Fruit fly (Drosophila melanogaster) whole organism, embryonic: ENCODE data around the gene CG3040.

Experiments
- B-H2 ChIP-seq: fragments of 200-800 bp; sonication (Bioruptor generic); optimal IDR thresholded peaks from 2 replicates; lab custom pipeline; 2018; ENCODE audit warnings: missing biosample characterization, mild to moderate bottlenecking, missing genetic modification characterization
- BtbVII ChIP-seq: fragments of 200-800 bp; sonication (Bioruptor generic); optimal IDR thresholded peaks from 3 replicates; lab custom pipeline; 2017; ENCODE audit warnings: missing biosample characterization, mild to moderate bottlenecking, missing genetic modification characterization
- CG12659 ChIP-seq: fragments of 200-800 bp; sonication (Bioruptor generic); optimal IDR thresholded peaks from 3 replicates; lab custom pipeline; 2017; ENCODE audit warnings: mild to moderate bottlenecking, missing biosample characterization, missing genetic modification reagents, missing genetic modification characterization
- CG12769 ChIP-seq: fragments of 200-800 bp; sonication (Bioruptor generic); optimal IDR thresholded peaks from 2 replicates; lab custom pipeline; 2019; ENCODE audit warnings: missing biosample characterization, mild to moderate bottlenecking, missing genetic modification characterization, moderate library complexity
- CG14014 ChIP-seq: fragments of 200-800 bp; sonication (Bioruptor generic); IDR thresholded peaks from 2 replicates; pipeline ENCODE4 v1.3.6; 2022; ENCODE audit warnings: missing biosample characterization, missing genetic modification characterization
- CG15601 ChIP-seq: fragments of 200-800 bp; sonication (Bioruptor generic); optimal IDR thresholded peaks from 3 replicates; lab custom pipeline; 2019; ENCODE audit warnings: missing biosample characterization, mild to moderate bottlenecking, missing genetic modification characterization, moderate library complexity
- CG15696 ChIP-seq: fragments of 200-800 bp; sonication (Bioruptor generic); optimal IDR thresholded peaks from 2 replicates; lab custom pipeline; 2019; ENCODE audit warnings: missing biosample characterization, mild to moderate bottlenecking, missing genetic modification characterization, moderate library complexity
- CG17829 ChIP-seq: fragments of 200-800 bp; optimal IDR thresholded peaks from 2 replicates; lab custom pipeline; 2019; ENCODE audit warnings: missing biosample characterization, mild to moderate bottlenecking, missing genetic modification characterization, moderate library complexity
- CG18599 ChIP-seq: fragments of 200-800 bp; sonication (Bioruptor generic); optimal IDR thresholded peaks from 3 replicates; lab custom pipeline; 2017; ENCODE audit warnings: missing biosample characterization, missing genetic modification characterization, mild to moderate bottlenecking, moderate library complexity, missing genetic modification reagents
- CG2199 ChIP-seq: fragments of 200-800 bp; sonication (Bioruptor generic); IDR thresholded peaks from 3 replicates; pipeline ENCODE4 v1.3.6; 2022; ENCODE audit warnings: missing biosample characterization, missing genetic modification characterization
- CG30403 ChIP-seq: fragments of 200-800 bp; sonication (Bioruptor generic); optimal IDR thresholded peaks from 3 replicates; lab custom pipeline; 2016; ENCODE audit warnings: missing biosample characterization, missing genetic modification characterization
- CG3281 ChIP-seq: fragments of 200-800 bp; sonication (Bioruptor generic); optimal IDR thresholded peaks from 3 replicates; lab custom pipeline; 2017; ENCODE audit warnings: missing biosample characterization, mild to moderate bottlenecking, missing genetic modification characterization
- CG3847 ChIP-seq: fragments of 200-800 bp; sonication (Bioruptor generic); IDR thresholded peaks from 2 replicates; pipeline ENCODE4 v1.3.6; 2022; ENCODE audit warnings: missing biosample characterization, missing genetic modification characterization
- CG4820 ChIP-seq: fragments of 200-800 bp; sonication (Bioruptor generic); optimal IDR thresholded peaks from 3 replicates; lab custom pipeline; 2016; ENCODE audit warnings: missing biosample characterization, missing genetic modification characterization
- CG7786 ChIP-seq: fragments of 200-800 bp; sonication (Bioruptor generic); optimal IDR thresholded peaks from 2 replicates; lab custom pipeline; 2016; ENCODE audit warnings: missing biosample characterization, missing genetic modification characterization
- CG7839 ChIP-seq: fragments of 200-800 bp; sonication (Bioruptor generic); optimal IDR thresholded peaks from 3 replicates; lab custom pipeline; 2018; ENCODE audit warnings: missing biosample characterization, mild to moderate bottlenecking, missing genetic modification characterization, moderate library complexity
- CTCF ChIP-seq: fragments of 200-800 bp; sonication (Bioruptor generic); optimal IDR thresholded peaks from 2 replicates; lab custom pipeline; 2017; ENCODE audit warnings: missing biosample characterization, mild to moderate bottlenecking, missing genetic modification characterization, moderate library complexity
- Dip2 ChIP-seq: fragments of 200-800 bp; sonication (Bioruptor generic); IDR thresholded peaks from 2 replicates; pipeline ENCODE4 v1.3.6; 2022; ENCODE audit warnings: missing biosample characterization, missing genetic modification characterization
- Dip3 ChIP-seq: fragments of 200-800 bp; sonication (Bioruptor generic); optimal IDR thresholded peaks from 3 replicates; lab custom pipeline; 2016; ENCODE audit warnings: missing biosample characterization, missing genetic modification characterization
- Fer1 ChIP-seq: fragments of 200-800 bp; sonication (Bioruptor generic); optimal IDR thresholded peaks from 2 replicates; lab custom pipeline; 2017; ENCODE audit warnings: missing biosample characterization, mild to moderate bottlenecking, missing genetic modification characterization
- Fer2 ChIP-seq: fragments of 200-800 bp; sonication (Bioruptor generic); optimal IDR thresholded peaks from 2 replicates; lab custom pipeline; 2018; ENCODE audit warnings: missing biosample characterization, mild to moderate bottlenecking, missing genetic modification characterization, moderate library complexity
- H2.0 ChIP-seq: fragments of 200-800 bp; sonication (Bioruptor generic); IDR thresholded peaks from 2 replicates; pipeline ENCODE4 v1.3.6; 2022; ENCODE audit warnings: missing biosample characterization, missing genetic modification characterization
- HmgD ChIP-seq: fragments of 200-800 bp; sonication (Bioruptor generic); optimal IDR thresholded peaks from 3 replicates; lab custom pipeline; 2016; ENCODE audit warnings: missing biosample characterization, missing genetic modification characterization
- NFAT ChIP-seq: fragments of 200-800 bp; sonication (Bioruptor generic); IDR thresholded peaks from 2 replicates; pipeline ENCODE4 v1.3.6; 2022; ENCODE audit warnings: missing biosample characterization, missing genetic modification characterization
- Opbp ChIP-seq: fragments of 200-800 bp; sonication (Bioruptor generic); IDR thresholded peaks from 3 replicates; pipeline ENCODE4 v1.3.6; 2022; ENCODE audit warnings: missing biosample characterization, missing genetic modification characterization; ENCODE audit not compliant: partially characterized antibody
- Stat92E ChIP-seq, 3 experiments: fragments of >200 bp in 2 of 3; fragments of 200-800 bp in 1 of 3; sonication (Bioruptor generic) in 1 of 3; optimal IDR thresholded peaks; 2 replicates each; lab custom pipeline; 2017 to 2019; ENCODE audit warnings: missing biosample characterization in 3 of 3, missing genetic modification characterization in 3 of 3, mild to moderate bottlenecking in 1 of 3, moderate library complexity in 1 of 3
- Trl ChIP-seq, 3 experiments: fragments of >200 bp in 2 of 3; fragments of 200-800 bp in 1 of 3; sonication (Bioruptor generic) in 1 of 3; optimal IDR thresholded peaks; 2 replicates in 1 of 3; 3 replicates in 2 of 3; lab custom pipeline; 2016 to 2017; ENCODE audit warnings: missing biosample characterization in 1 of 3, missing genetic modification characterization in 1 of 3
- Xbp1 ChIP-seq: fragments of 200-800 bp; sonication (Bioruptor generic); optimal IDR thresholded peaks from 3 replicates; lab custom pipeline; 2016; ENCODE audit warnings: missing biosample characterization, mild to moderate bottlenecking, missing genetic modification characterization
- disco-r ChIP-seq: fragments of 200-800 bp; sonication (Bioruptor generic); optimal IDR thresholded peaks from 2 replicates; lab custom pipeline; 2016; ENCODE audit warnings: missing biosample characterization, missing genetic modification characterization
- dmrt99B ChIP-seq: fragments of 200-800 bp; sonication (Bioruptor generic); optimal IDR thresholded peaks from 2 replicates; lab custom pipeline; 2018; ENCODE audit warnings: missing biosample characterization, mild to moderate bottlenecking, missing genetic modification characterization, moderate library complexity
- dpn ChIP-seq, 2 experiments: fragments of 200-800 bp; sonication (Bioruptor generic); optimal IDR thresholded peaks; 3 replicates each; lab custom pipeline; 2016; ENCODE audit warnings: missing biosample characterization in 2 of 2, missing genetic modification characterization in 2 of 2
- jing ChIP-seq: fragments of 200-800 bp; sonication (Bioruptor generic); optimal IDR thresholded peaks from 2 replicates; lab custom pipeline; 2018; ENCODE audit warnings: missing biosample characterization, mild to moderate bottlenecking, missing genetic modification characterization
- lbe ChIP-seq: fragments of 200-800 bp; sonication (Bioruptor generic); optimal IDR thresholded peaks from 2 replicates; lab custom pipeline; 2016; ENCODE audit warnings: missing biosample characterization, mild to moderate bottlenecking, missing genetic modification characterization
- maf-S ChIP-seq: fragments of 200-800 bp; sonication (Bioruptor generic); optimal IDR thresholded peaks from 2 replicates; lab custom pipeline; 2016; ENCODE audit warnings: missing biosample characterization, missing genetic modification characterization
- odd ChIP-seq: fragments of 200-800 bp; sonication (Bioruptor generic); optimal IDR thresholded peaks from 2 replicates; lab custom pipeline; 2017; ENCODE audit warnings: missing biosample characterization, mild to moderate bottlenecking, missing genetic modification characterization
- peb ChIP-seq: fragments of 200-800 bp; sonication (Bioruptor generic); IDR thresholded peaks from 2 replicates; pipeline ENCODE4 v1.3.6; 2022; ENCODE audit warnings: missing biosample characterization, missing genetic modification characterization
- pita ChIP-seq: fragments of 200-800 bp; sonication (Bioruptor generic); optimal IDR thresholded peaks from 2 replicates; lab custom pipeline; 2017; ENCODE audit warnings: missing biosample characterization, mild to moderate bottlenecking, missing genetic modification characterization
- stc ChIP-seq: fragments of 200-800 bp; sonication (Bioruptor generic); IDR thresholded peaks from 2 replicates; pipeline ENCODE4 v1.3.6; 2022; ENCODE audit warnings: missing biosample characterization, missing genetic modification characterization
- stwl ChIP-seq: fragments of 200-800 bp; sonication (Bioruptor generic); optimal IDR thresholded peaks from 3 replicates; lab custom pipeline; 2018; ENCODE audit warnings: missing biosample characterization, mild to moderate bottlenecking, missing genetic modification characterization, moderate library complexity
- unpg ChIP-seq: fragments of 200-800 bp; sonication (Bioruptor generic); optimal IDR thresholded peaks from 3 replicates; lab custom pipeline; 2018; ENCODE audit warnings: missing biosample characterization, mild to moderate bottlenecking, missing genetic modification characterization, moderate library complexity
- wdn ChIP-seq: fragments of 200-800 bp; sonication (Bioruptor generic); IDR thresholded peaks from 2 replicates; pipeline ENCODE4 v1.3.6; 2022; ENCODE audit warnings: missing biosample characterization, missing genetic modification characterization

The CG3040 gene

dm6 chrX:6973340-6973739 is at the start of gene CG3040 (continued):
- TF ChIP-seq Fer2 = no peak
- TF ChIP-seq jing (GFP tag; lab: Kevin White, UChicago) = no peak
- peak; percentile 37 for TF ChIP-seq dmrt99B (tag; lab: Kevin White, UChicago)
- peak; percentile 57 for TF ChIP-seq stwl
- peak; percentile 14 for TF ChIP-seq B-H2 (GFP tag; lab: Kevin White, UChicago)
- TF ChIP-seq CG18599 (GFP tag; lab: Kevin White, UChicago) = peak; percentile 15
- no peak for TF ChIP-seq disco-r (GFP tag; lab: Kevin White, UChicago)
- TF ChIP-seq Stat92E (GFP tag; optimal IDR thresholded peaks at IDR 0.05; lab: Kevin White, UChicago) = no peak
- TF ChIP-seq CG3281 (GFP tag; lab: Kevin White, UChicago) = peak; percentile 15
- peak; percentile 45 for TF ChIP-seq Xbp1 (GFP tag; lab: Kevin White, UChicago)
- peak; percentile 56 for TF ChIP-seq CG30403 (GFP tag; lab: Kevin White, UChicago)
- no peak for TF ChIP-seq odd (GFP tag; lab: Kevin White, UChicago)
- TF ChIP-seq CG14014 = 0 out of 2 replicates have a peak, but pooled peaks have one; percentile 19
- peak; percentile 34 for TF ChIP-seq CG17829 (tag; lab: Kevin White, UChicago)
- peak; percentile 86 for TF ChIP-seq pita (GFP tag; lab: Kevin White, UChicago)
- TF ChIP-seq NFAT (GFP tag; lab: Robert Waterston, UW) = 0 out of 2 replicates have a peak, but pooled peaks have one; percentile 5
- no peak for TF ChIP-seq peb (GFP tag; lab: Robert Waterston, UW)
- peak; percentile 43 for TF ChIP-seq CG3847 (GFP tag; lab: Robert Waterston, UW)
- TF ChIP-seq Trl (optimal IDR thresholded peaks at IDR 0.05; lab: Kevin White, UChicago) = no peak
- TF ChIP-seq Trl (GFP tag; optimal IDR thresholded peaks at IDR 0.05; lab: Kevin White, UChicago) = no peak
- TF ChIP-seq HmgD (GFP tag; lab: Kevin White, UChicago) = peak; percentile 21
- peak in 1 of 2 experiments; percentile 42 for TF ChIP-seq dpn (GFP tag; optimal IDR thresholded peaks at IDR 0.05; lab: Kevin White, UChicago)
- peak; percentile 41 for TF ChIP-seq CG12769 (tag; lab: Kevin White, UChicago)
- peak; percentile 50 for TF ChIP-seq CG12659 (GFP tag; lab: Kevin White, UChicago)
- TF ChIP-seq wdn (GFP tag; lab: Robert Waterston, UW) = 0 out of 2 replicates have a peak, but pooled peaks have one; percentile 25
- peak; percentile 41; the same call in 1 of the 2 replicates for TF ChIP-seq stc (GFP tag; lab: Robert Waterston, UW)
- peak; percentile 42; the same call in 1 of the 2 replicates for TF ChIP-seq H2.0 (GFP tag; lab: Robert Waterston, UW)
- peak; percentile 42 for TF ChIP-seq CTCF
- peak; percentile 17 for TF ChIP-seq CG15696
- peak; percentile 99 for TF ChIP-seq CG15601
- peak; percentile 1 for TF ChIP-seq Dip3
- TF ChIP-seq CG7786 (GFP tag; lab: Kevin White, UChicago) = peak; percentile 4
- no peak for TF ChIP-seq CG2199 (GFP tag; lab: Robert Waterston, UW)
- TF ChIP-seq BtbVII (GFP tag; lab: Kevin White, UChicago) = no peak
- TF ChIP-seq Fer1 (GFP tag; lab: Kevin White, UChicago) = peak; percentile 24
- TF ChIP-seq unpg (GFP tag; lab: Kevin White, UChicago) = peak; percentile 48
- TF ChIP-seq CG7839 (tag; lab: Kevin White, UChicago) = peak; percentile 25
- no peak for TF ChIP-seq lbe (GFP tag; lab: Kevin White, UChicago)
- no peak for TF ChIP-seq maf-S (GFP tag; lab: Kevin White, UChicago)
- TF ChIP-seq CG4820 (GFP tag; lab: Kevin White, UChicago) = peak; percentile 7
- TF ChIP-seq Dip2 (GFP tag; lab: Robert Waterston, UW) = no peak
- no peak for TF ChIP-seq Opbp
